Worm (Caenorhabditis elegans) whole organism, L4 larva: Measurements from ENCODE around the gene srlf-36.
A peak's percentile ranks its signal among the peaks of the same experiment; 100 is the strongest.

Experiments used
- Y105C5A.15 ChIP-seq: fragments of 200-800 bp; sonication (Bioruptor generic); IDR thresholded peaks from 2 replicates; pipeline ENCODE4 v1.3.6; 2022; ENCODE audit warnings: missing genetic modification characterization, missing compliant biosample characterization
- ZK546.5 ChIP-seq, 2 experiments: sonication (generic microtip); optimal IDR thresholded peaks; 2 replicates each; lab custom pipeline; 2017; ENCODE audit warnings: missing biosample characterization in 2 of 2, missing genetic modification characterization in 2 of 2
- ama-1 ChIP-seq: fragments of 150-350 bp; optimal IDR thresholded peaks from 2 replicates; lab custom pipeline; 2014; ENCODE audit warnings: inconsistent platforms, mixed read lengths
- attf-4 ChIP-seq: sonication (generic microtip); optimal IDR thresholded peaks from 3 replicates; lab custom pipeline; 2017; ENCODE audit warnings: missing biosample characterization, missing genetic modification characterization
- ceh-20 ChIP-seq: fragments of 200-800 bp; sonication (Bioruptor generic); IDR thresholded peaks from 2 replicates; pipeline ENCODE4 v1.3.6; 2022; ENCODE audit warnings: missing genetic modification reagents, missing genetic modification characterization, missing compliant biosample characterization
- ceh-28 ChIP-seq: fragments of 150-350 bp; optimal IDR thresholded peaks from 2 replicates; lab custom pipeline; 2014; ENCODE audit warnings: missing biosample characterization, missing genetic modification reagents, missing genetic modification characterization
- ceh-44 ChIP-seq: fragments of 200-800 bp; sonication (Bioruptor generic); IDR thresholded peaks from 2 replicates; pipeline ENCODE4 v1.3.6; 2022; ENCODE audit warnings: missing genetic modification reagents, missing genetic modification characterization, missing compliant biosample characterization
- daf-12 ChIP-seq: fragments of 150-350 bp; optimal IDR thresholded peaks from 2 replicates; lab custom pipeline; 2014; ENCODE audit warnings: missing biosample characterization, missing genetic modification reagents, missing genetic modification characterization
- dmd-6 ChIP-seq: fragments of 200-800 bp; sonication (Bioruptor generic); IDR thresholded peaks from 2 replicates; pipeline ENCODE4 v1.3.6; 2022; ENCODE audit warnings: missing genetic modification reagents, missing genetic modification characterization, missing compliant biosample characterization
- dmd-9 ChIP-seq: fragments of 200-800 bp; sonication (Bioruptor generic); IDR thresholded peaks from 2 replicates; pipeline ENCODE4 v1.3.6; 2022; ENCODE audit warnings: missing genetic modification reagents, missing genetic modification characterization, missing compliant biosample characterization
- duxl-1 ChIP-seq: sonication (generic microtip); optimal IDR thresholded peaks from 2 replicates; lab custom pipeline; 2016; ENCODE audit warnings: mild to moderate bottlenecking, missing genetic modification characterization, moderate library complexity, missing compliant biosample characterization; ENCODE audit not compliant: poor library complexity
- egl-43 ChIP-seq: fragments of 200-800 bp; sonication (Bioruptor generic); IDR thresholded peaks from 2 replicates; pipeline ENCODE4 v1.3.6; 2022; ENCODE audit warnings: missing genetic modification reagents, missing genetic modification characterization, missing compliant biosample characterization
- fkh-10 ChIP-seq: fragments of 150-350 bp; optimal IDR thresholded peaks from 2 replicates; lab custom pipeline; 2014; ENCODE audit warnings: missing biosample characterization, missing genetic modification reagents, missing genetic modification characterization
- hlh-11 ChIP-seq: fragments of 200-800 bp; sonication (Bioruptor generic); optimal IDR thresholded peaks from 2 replicates; lab custom pipeline; 2018; ENCODE audit warnings: mild to moderate bottlenecking, missing genetic modification characterization, missing compliant biosample characterization
- hlh-30 ChIP-seq: sonication (generic microtip); optimal IDR thresholded peaks from 2 replicates; lab custom pipeline; 2017; ENCODE audit warnings: antibody characterized with exemption, mild to moderate bottlenecking, missing genetic modification characterization, missing compliant biosample characterization; ENCODE audit not compliant: insufficient read depth
- hmg-1.1 ChIP-seq: fragments of 200-800 bp; sonication (Bioruptor generic); IDR thresholded peaks from 2 replicates; pipeline ENCODE4 v1.3.6; 2022; ENCODE audit warnings: missing genetic modification reagents, missing genetic modification characterization, missing compliant biosample characterization
- jun-1 ChIP-seq: fragments of 150-350 bp; optimal IDR thresholded peaks from 2 replicates; lab custom pipeline; 2014; ENCODE audit warnings: missing biosample characterization, missing genetic modification reagents, missing genetic modification characterization
- lin-1 ChIP-seq: fragments of 200-800 bp; sonication (Bioruptor generic); IDR thresholded peaks from 2 replicates; pipeline ENCODE4 v1.3.6; 2022; ENCODE audit warnings: missing genetic modification reagents, missing genetic modification characterization, missing compliant biosample characterization
- lin-39 ChIP-seq: fragments of 150-350 bp; optimal IDR thresholded peaks from 2 replicates; lab custom pipeline; 2014; ENCODE audit warnings: missing biosample characterization, missing genetic modification reagents, missing genetic modification characterization
- lir-3 ChIP-seq: sonication (generic microtip); optimal IDR thresholded peaks from 2 replicates; lab custom pipeline; 2016; ENCODE audit warnings: mild to moderate bottlenecking, missing genetic modification characterization, missing compliant biosample characterization
- mdl-1 ChIP-seq, 2 experiments: fragments of 150-350 bp in 1 of 2; sonication (generic microtip) in 1 of 2; optimal IDR thresholded peaks; 2 replicates each; lab custom pipeline; 2014 to 2017; ENCODE audit warnings: missing biosample characterization in 2 of 2, missing genetic modification characterization in 2 of 2
- mdt-29 ChIP-seq: fragments of 200-800 bp; sonication (Bioruptor generic); IDR thresholded peaks from 2 replicates; pipeline ENCODE4 v1.3.6; 2022; ENCODE audit warnings: missing genetic modification reagents, missing genetic modification characterization, missing compliant biosample characterization
- nhr-111 ChIP-seq: fragments of 200-800 bp; sonication (Bioruptor generic); optimal IDR thresholded peaks from 2 replicates; lab custom pipeline; 2018; ENCODE audit warnings: mild to moderate bottlenecking, missing genetic modification characterization, missing compliant biosample characterization
- nhr-48 ChIP-seq: sonication (generic microtip); optimal IDR thresholded peaks from 2 replicates; lab custom pipeline; 2016; ENCODE audit warnings: mild to moderate bottlenecking, missing genetic modification characterization, missing compliant biosample characterization
- nhr-76 ChIP-seq: fragments of 150-350 bp; optimal IDR thresholded peaks from 2 replicates; lab custom pipeline; 2014; ENCODE audit warnings: missing biosample characterization, missing genetic modification characterization
- rbr-2 ChIP-seq: sonication (generic microtip); optimal IDR thresholded peaks from 2 replicates; lab custom pipeline; 2016; ENCODE audit warnings: missing genotype, missing genetic modification characterization, missing compliant biosample characterization
- snpc-1.2 ChIP-seq: fragments of 200-800 bp; sonication (Bioruptor generic); IDR thresholded peaks from 2 replicates; pipeline ENCODE4 v1.3.6; 2022; ENCODE audit warnings: missing genetic modification reagents, missing genetic modification characterization, missing compliant biosample characterization
- snpc-4 ChIP-seq: fragments of 150-350 bp; optimal IDR thresholded peaks from 2 replicates; lab custom pipeline; 2014; ENCODE audit warnings: missing biosample characterization, missing genetic modification characterization
- tag-97 ChIP-seq: fragments of 200-800 bp; sonication (Bioruptor generic); IDR thresholded peaks from 2 replicates; pipeline ENCODE4 v1.3.6; 2022; ENCODE audit warnings: missing genetic modification characterization, missing compliant biosample characterization
- zfp-3 ChIP-seq: fragments of 200-800 bp; sonication (Bioruptor generic); conservative IDR thresholded peaks from 2 replicates; pipeline ENCODE4 v1.3.6; 2022; ENCODE audit warnings: missing genetic modification reagents, missing genetic modification characterization, missing compliant biosample characterization
- zip-2 ChIP-seq: fragments of 150-350 bp; optimal IDR thresholded peaks from 2 replicates; lab custom pipeline; 2014; ENCODE audit warnings: missing biosample characterization, missing genetic modification characterization

Gene srlf-36

DNA sequence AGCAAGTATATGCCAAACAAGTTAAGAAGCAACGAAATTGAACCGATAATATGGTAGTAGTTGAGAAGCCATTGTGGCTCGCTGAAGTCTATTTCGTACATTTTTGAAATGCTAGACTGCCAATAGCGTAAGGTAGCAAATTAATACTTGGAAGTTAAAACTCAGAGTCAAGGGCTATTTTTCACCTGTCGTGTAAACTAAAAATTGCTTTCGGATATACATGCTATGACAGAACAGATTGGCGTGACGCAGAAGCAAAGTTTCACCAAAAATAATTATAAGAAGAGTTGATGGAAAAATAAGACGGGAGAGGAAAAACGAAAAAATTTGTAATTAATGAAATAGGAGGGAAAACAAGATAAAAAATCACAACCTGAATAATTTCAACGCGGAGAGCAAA, 43.6 kb downstream of the srlf-36 start, which contains the start of gene sri-73:
TSS of gene sri-73 (minus strand) at position 101 of the 400 bp plus-strand sequence.
- TF ChIP-seq ceh-20 (GFP tag; lab: Robert Waterston, UW): no peak
- no peak for TF ChIP-seq hlh-11
- no peak for TF ChIP-seq mdl-1 (tag; optimal IDR thresholded peaks at IDR 0.05; lab: Kevin White, UChicago)
- no peak for TF ChIP-seq zfp-3 (GFP tag; lab: Robert Waterston, UW)
- TF ChIP-seq lir-3 (tag; lab: Kevin White, UChicago): no peak
- no peak for TF ChIP-seq jun-1 (tag; lab: Kevin White, UChicago)
- TF ChIP-seq hmg-1.1 (GFP tag; lab: Robert Waterston, UW): no peak
- no peak for TF ChIP-seq nhr-111
- TF ChIP-seq dmd-6 (GFP tag; lab: Robert Waterston, UW): no peak
- no peak for TF ChIP-seq ama-1 (lab: Kevin White, UChicago)
- TF ChIP-seq lin-39 (tag; lab: Kevin White, UChicago): no peak
- TF ChIP-seq duxl-1 (tag; lab: Kevin White, UChicago): no peak
- TF ChIP-seq egl-43 (GFP tag; lab: Robert Waterston, UW): no peak
- TF ChIP-seq daf-12 (tag; lab: Kevin White, UChicago): no peak
- TF ChIP-seq Y105C5A.15 (GFP tag; lab: Robert Waterston, UW): no peak

- TF ChIP-seq zip-2 (tag; lab: Kevin White, UChicago) (no peak), tag-97 (GFP tag; lab: Robert Waterston, UW) (no peak), snpc-4 (tag; lab: Kevin White, UChicago) (no peak), hlh-30 (tag; lab: Kevin White, UChicago) (no peak), daf-12 (tag; lab: Kevin White, UChicago) (no peak), mdt-29 (GFP tag; lab: Robert Waterston, UW) (no peak), attf-4 (tag; lab: Kevin White, UChicago) (no peak), lin-1 (GFP tag; lab: Robert Waterston, UW) (no peak), nhr-76 (tag; lab: Kevin White, UChicago) (no peak), dmd-9 (GFP tag; lab: Robert Waterston, UW) (no peak), nhr-48 (tag; lab: Kevin White, UChicago) (no peak), hlh-11 (no peak), fkh-10 (GFP tag; lab: Kevin White, UChicago) (no peak)
Observed at ce11 chrV:562834-563233, 46.7 kb downstream of the srlf-36 start, which contains the start of gene C14C6.2. Gene C14C6.2 (plus strand): TSS chrV:563134.

- no peak for TF ChIP-seq ZK546.5 (tag; optimal IDR thresholded peaks at IDR 0.05; lab: Kevin White, UChicago)
- TF ChIP-seq rbr-2 (tag; lab: Kevin White, UChicago): no peak
- peak; percentile 86 for TF ChIP-seq ceh-44 (GFP tag; lab: Robert Waterston, UW)
- TF ChIP-seq snpc-1.2 (GFP tag; lab: Robert Waterston, UW): no peak
- TF ChIP-seq hlh-30 (tag; lab: Kevin White, UChicago): no peak
- TF ChIP-seq ceh-28 (tag; lab: Kevin White, UChicago): no peak
Observed at ce11 chrV:559940-560339, 49.6 kb downstream of the srlf-36 start, which contains the start of gene srx-7. Gene srx-7 (plus strand): TSS chrV:560195.
